Fruit fly (Drosophila melanogaster) whole organism, pupa: ENCODE data around the gene stck.

ENCODE experiments used
- CG10348 ChIP-seq: fragments of 200-800 bp; sonication (Bioruptor generic); IDR thresholded peaks from 2 replicates; pipeline ENCODE4 v1.3.6; 2022; ENCODE audit warnings: missing biosample characterization, missing genetic modification characterization
- CG12605 ChIP-seq: fragments of 200-800 bp; sonication (Bioruptor generic); IDR thresholded peaks from 2 replicates; pipeline ENCODE4 v1.3.6; 2022; ENCODE audit warnings: missing biosample characterization, missing genetic modification characterization
- CG15710 ChIP-seq: fragments of 200-800 bp; sonication (Bioruptor generic); optimal IDR thresholded peaks from 2 replicates; lab custom pipeline; 2018; ENCODE audit warnings: missing biosample characterization, mild to moderate bottlenecking, missing genetic modification characterization, moderate library complexity
- CG17806 ChIP-seq: fragments of 200-800 bp; sonication (Bioruptor generic); optimal IDR thresholded peaks from 2 replicates; lab custom pipeline; 2018; ENCODE audit warnings: missing biosample characterization, mild to moderate bottlenecking, missing genetic modification characterization, moderate library complexity
- CG34367 ChIP-seq: fragments of 200-800 bp; sonication (Bioruptor generic); optimal IDR thresholded peaks from 2 replicates; lab custom pipeline; 2018; ENCODE audit warnings: missing biosample characterization, mild to moderate bottlenecking, missing genetic modification characterization
- CG4496 ChIP-seq: fragments of 200-800 bp; sonication (Bioruptor generic); IDR thresholded peaks from 3 replicates; pipeline ENCODE4 v1.3.6; 2022; ENCODE audit warnings: missing biosample characterization, missing genetic modification characterization
- CG8301 ChIP-seq: fragments of 200-800 bp; sonication (Bioruptor generic); optimal IDR thresholded peaks from 2 replicates; lab custom pipeline; 2018; ENCODE audit warnings: missing biosample characterization, mild to moderate bottlenecking, missing genetic modification characterization
- EcR ChIP-seq: fragments of 200-800 bp; sonication (Bioruptor generic); optimal IDR thresholded peaks from 3 replicates; lab custom pipeline; 2019; ENCODE audit warnings: missing biosample characterization, missing genetic modification characterization, mild to moderate bottlenecking, moderate library complexity, missing genetic modification reagents
- Pif1A ChIP-seq: fragments of 200-800 bp; sonication (Bioruptor generic); optimal IDR thresholded peaks from 3 replicates; lab custom pipeline; 2016; ENCODE audit warnings: missing biosample characterization, missing genetic modification characterization
- Pif1B ChIP-seq: fragments of 200-800 bp; sonication (Bioruptor generic); optimal IDR thresholded peaks from 3 replicates; lab custom pipeline; 2016; ENCODE audit warnings: missing biosample characterization, missing genetic modification characterization
- Snoo ChIP-seq: fragments of 200-800 bp; sonication (Bioruptor generic); optimal IDR thresholded peaks from 3 replicates; lab custom pipeline; 2017; ENCODE audit warnings: missing biosample characterization, mild to moderate bottlenecking, missing genetic modification characterization, inconsistent platforms
- fd96Ca ChIP-seq: fragments of 200-800 bp; sonication (Bioruptor generic); IDR thresholded peaks from 3 replicates; pipeline ENCODE4 v1.3.6; 2022; ENCODE audit warnings: missing biosample characterization, missing genetic modification characterization
- gl ChIP-seq: fragments of 200-800 bp; sonication (Bioruptor generic); optimal IDR thresholded peaks from 2 replicates; lab custom pipeline; 2018; ENCODE audit warnings: missing biosample characterization, mild to moderate bottlenecking, missing genetic modification characterization
- rn ChIP-seq: fragments of 200-800 bp; sonication (Bioruptor generic); IDR thresholded peaks from 2 replicates; pipeline ENCODE4 v1.3.6; 2022; ENCODE audit warnings: missing biosample characterization, missing genetic modification characterization

DNA sequence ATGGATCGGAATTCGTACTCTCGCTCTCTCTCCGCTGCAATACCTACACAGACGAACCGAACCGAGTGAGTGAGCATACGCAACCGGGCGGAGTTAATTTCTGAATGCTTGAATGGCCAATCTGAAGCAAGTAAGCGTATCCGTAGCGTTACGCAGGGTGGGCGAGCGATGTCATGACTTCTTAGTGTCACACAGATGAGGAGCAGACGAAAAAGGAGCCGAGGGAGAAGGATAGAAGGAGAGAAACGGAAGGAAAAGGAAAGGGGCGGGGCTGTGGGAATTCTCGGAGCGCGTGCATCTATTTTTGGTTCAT, 22.4 kb upstream of the stck start:
- TF ChIP-seq rn (GFP tag; lab: Robert Waterston, UW) (no peak), CG12605 (GFP tag; lab: Robert Waterston, UW) (no peak), Snoo (no peak), Pif1B (GFP tag; lab: Kevin White, UChicago) (no peak), Pif1A (no peak), CG15710 (tag; lab: Kevin White, UChicago) (no peak), CG17806 (no peak), CG8301 (tag; lab: Kevin White, UChicago) (no peak), CG10348 (no peak), CG4496 (GFP tag; lab: Robert Waterston, UW) (no peak), fd96Ca (GFP tag; lab: Robert Waterston, UW) (no peak), EcR (no peak), CG34367 (tag; lab: Kevin White, UChicago) (no peak), gl (tag; lab: Kevin White, UChicago) (no peak)
